Worm (Caenorhabditis elegans): Measurements from ENCODE around the gene F38B6.4.

DNA sequence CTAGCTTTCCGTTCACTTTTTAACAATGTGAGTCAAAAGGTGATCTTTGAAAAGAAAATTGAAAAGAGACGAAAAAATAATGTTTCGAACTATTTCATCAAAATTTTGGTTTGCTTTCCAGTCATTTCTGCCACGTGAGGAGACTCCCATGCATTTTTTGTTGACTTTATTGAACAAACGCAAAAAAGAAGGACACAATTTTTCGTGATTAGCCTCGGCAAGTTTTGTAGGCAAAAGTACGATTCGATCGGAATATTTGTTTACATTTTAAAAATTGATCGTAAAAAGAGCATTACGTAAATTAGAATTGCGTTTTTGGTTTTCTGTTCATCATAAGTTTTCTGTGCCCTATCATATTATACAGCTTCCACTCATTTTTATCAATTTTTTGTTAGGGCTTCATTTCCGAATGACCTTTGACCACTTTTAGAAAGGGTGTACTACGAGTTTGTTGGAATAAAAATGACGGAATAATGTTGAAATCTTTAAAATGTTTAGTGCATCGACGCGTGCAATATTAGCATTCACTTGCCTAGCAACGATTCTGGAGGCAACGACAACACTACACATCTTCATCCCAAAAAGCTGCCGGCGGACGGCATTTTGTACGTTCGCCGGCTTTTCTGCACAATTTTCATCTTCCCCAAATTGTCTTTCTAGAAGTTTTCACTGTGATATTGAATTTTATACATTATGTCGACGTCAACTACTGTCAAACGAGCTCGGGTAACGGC lies 29.5 kb upstream of the F38B6.4 start, which contains the start of gene C56E10.3:
- TF ChIP-seq mep-1 (tag; optimal IDR thresholded peaks at IDR 0.05) (no peak), ces-1 (GFP tag; optimal IDR thresholded peaks at IDR 0.05) (no peak), nhr-237 (tag; optimal IDR thresholded peaks at IDR 0.05) (no peak), ceh-43 (GFP tag; optimal IDR thresholded peaks at IDR 0.05) (no peak), sptf-1 (tag; optimal IDR thresholded peaks at IDR 0.05) (no peak), snpc-4 (tag; optimal IDR thresholded peaks at IDR 0.05) (no peak), nhr-76 (tag; optimal IDR thresholded peaks at IDR 0.05) (no peak), mab-5 (tag; optimal IDR thresholded peaks at IDR 0.05) (no peak), drap-1 (GFP tag; optimal IDR thresholded peaks at IDR 0.05) (no peak), unc-120 (tag; optimal IDR thresholded peaks at IDR 0.05; ENCODE audit: poor library complexity, severe bottlenecking) (no peak), lin-13 (tag; optimal IDR thresholded peaks at IDR 0.05) (no peak), lsy-2 (tag; optimal IDR thresholded peaks at IDR 0.05) (no peak), ztf-11 (tag; optimal IDR thresholded peaks at IDR 0.05) (no peak)
